Worm (Caenorhabditis elegans) whole organism, young adult: Measurements from ENCODE around the gene C09F5.1.
A peak's percentile ranks its signal among the peaks of the same experiment; 100 is the strongest.

Source experiments
- Y53G8AR.9 ChIP-seq: fragments of 200-800 bp; sonication (Bioruptor generic); conservative IDR thresholded peaks from 2 replicates; pipeline ENCODE4 v1.3.6; 2022; ENCODE audit warnings: missing genetic modification reagents, missing genetic modification characterization, missing compliant biosample characterization
- aptf-2 ChIP-seq: fragments of 200-800 bp; sonication (Bioruptor generic); conservative IDR thresholded peaks from 2 replicates; pipeline ENCODE4 v1.3.6; 2022; ENCODE audit warnings: missing genetic modification reagents, missing genetic modification characterization, missing compliant biosample characterization
- cebp-2 ChIP-seq: fragments of 200-800 bp; sonication (Bioruptor generic); IDR thresholded peaks from 2 replicates; pipeline ENCODE4 v1.3.6; 2022; ENCODE audit warnings: missing genetic modification characterization, missing compliant biosample characterization
- hlh-26 ChIP-seq: fragments of 200-800 bp; sonication (Bioruptor generic); conservative IDR thresholded peaks from 2 replicates; pipeline ENCODE4 v1.3.6; 2022; ENCODE audit warnings: missing genetic modification reagents, missing genetic modification characterization, missing compliant biosample characterization
- pha-4 ChIP-seq: fragments of 150-350 bp; sonication (generic microtip); optimal IDR thresholded peaks from 2 replicates; lab custom pipeline; 2014; ENCODE audit warnings: missing biosample characterization, missing genetic modification reagents, missing genetic modification characterization
- snpc-1.3 ChIP-seq: sonication (generic microtip); optimal IDR thresholded peaks from 2 replicates; lab custom pipeline; 2017; ENCODE audit warnings: missing genetic modification characterization, mild to moderate bottlenecking, missing compliant biosample characterization, antibody characterized with exemption, moderate library complexity, missing genotype, missing genetic modification reagents; ENCODE audit not compliant: insufficient read depth
- unc-62 ChIP-seq: fragments of 150-350 bp; optimal IDR thresholded peaks from 2 replicates; lab custom pipeline; 2014; ENCODE audit warnings: missing biosample characterization, missing genetic modification reagents, missing genetic modification characterization

ce11 chrIII:623754-624153, 34.8 kb upstream of the C09F5.1 start:
- TF ChIP-seq aptf-2 (GFP tag; lab: Robert Waterston, UW) (no peak), unc-62 (peak; percentile 57), pha-4 (tag; lab: Kevin White, UChicago) (peak; percentile 90), hlh-26 (GFP tag; lab: Robert Waterston, UW) (no peak), snpc-1.3 (tag; lab: Kevin White, UChicago) (no peak), Y53G8AR.9 (GFP tag; lab: Robert Waterston, UW) (peak; percentile 53; the same call in 1 of the 2 replicates), cebp-2 (GFP tag; lab: Robert Waterston, UW) (no peak)
